Worm (Caenorhabditis elegans) whole organism, L4 larva: Measurements from ENCODE around the gene clec-26.

Source experiments
- mep-1 ChIP-seq: fragments of 150-350 bp; sonication (generic microtip); optimal IDR thresholded peaks from 3 replicates; lab custom pipeline; 2014; ENCODE audit warnings: missing biosample characterization, missing genetic modification characterization
- pqm-1 ChIP-seq: sonication (generic microtip); optimal IDR thresholded peaks from 2 replicates; lab custom pipeline; 2017; ENCODE audit warnings: missing biosample characterization, missing genetic modification characterization
- ztf-11 ChIP-seq: fragments of 150-350 bp; optimal IDR thresholded peaks from 2 replicates; lab custom pipeline; 2014; ENCODE audit warnings: missing biosample characterization, missing genetic modification characterization

DNA sequence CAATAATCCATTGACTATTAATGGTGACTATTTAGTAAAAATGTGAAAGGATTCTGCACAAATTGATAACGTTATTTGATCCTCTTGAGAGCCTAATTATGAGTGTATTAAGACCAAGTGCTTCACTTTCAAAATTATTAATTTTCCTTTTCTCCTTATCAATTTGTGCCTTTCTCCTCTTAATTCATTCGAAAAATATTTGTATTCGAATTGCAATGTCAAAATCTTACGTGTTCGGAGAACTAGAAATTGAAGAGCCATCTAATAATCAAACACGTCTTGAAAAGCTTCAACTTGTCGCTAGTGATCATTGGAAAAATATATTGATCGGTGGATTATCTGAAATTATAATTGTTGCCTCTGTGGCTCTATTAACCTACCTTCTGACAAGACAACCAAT lies at the start of gene clec-26, which contains the start of gene clec-36:
- TF ChIP-seq ztf-11 (tag; lab: Kevin White, UChicago) (no peak), pqm-1 (tag; lab: Kevin White, UChicago) (no peak), mep-1 (tag; lab: Kevin White, UChicago) (no peak)
